Fruit fly (Drosophila melanogaster) Kc167 (cell line): ENCODE measurements around the gene fray.

Experiments
- Sin3A ChIP-seq: fragments of >200 bp; optimal IDR thresholded peaks from 2 replicates; lab custom pipeline; 2018; ENCODE audit warnings: missing external identifiers
- insv ChIP-seq: fragments of >200 bp; optimal IDR thresholded peaks from 3 replicates; lab custom pipeline; 2018; ENCODE audit warnings: missing external identifiers
- ttk ChIP-seq: sonication (Bioruptor generic); optimal IDR thresholded peaks from 2 replicates; lab custom pipeline; 2017; ENCODE audit warnings: missing external identifiers

DNA sequence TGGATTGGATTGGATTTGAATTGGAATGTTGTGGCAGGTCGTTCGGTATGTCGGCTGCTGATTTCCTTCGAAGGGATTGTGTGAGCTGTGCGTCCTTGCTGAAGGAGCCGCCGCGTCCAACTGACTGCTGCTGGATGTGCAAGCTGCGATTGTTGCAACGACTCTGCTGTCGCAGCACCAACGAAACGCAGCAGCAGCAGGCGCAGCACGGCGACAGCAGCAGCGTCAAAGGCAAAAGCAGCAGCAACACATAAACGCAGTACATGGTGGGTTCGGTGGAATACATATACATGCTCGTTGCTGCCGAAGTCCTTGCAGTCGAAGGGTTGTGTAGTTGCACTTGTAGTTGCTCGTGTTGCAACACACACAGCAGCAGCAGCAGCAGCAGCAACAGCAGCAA, 27.4 kb upstream of the fray start, which contains the start of gene fru:
- TF ChIP-seq ttk (lab: Kevin White, UChicago) (no peak), insv (lab: Kevin White, UChicago) (no peak), Sin3A (lab: Kevin White, UChicago) (no peak)
